Worm (Caenorhabditis elegans): ENCODE data around the gene C29F9.12.

Gene C29F9.12

DNA sequence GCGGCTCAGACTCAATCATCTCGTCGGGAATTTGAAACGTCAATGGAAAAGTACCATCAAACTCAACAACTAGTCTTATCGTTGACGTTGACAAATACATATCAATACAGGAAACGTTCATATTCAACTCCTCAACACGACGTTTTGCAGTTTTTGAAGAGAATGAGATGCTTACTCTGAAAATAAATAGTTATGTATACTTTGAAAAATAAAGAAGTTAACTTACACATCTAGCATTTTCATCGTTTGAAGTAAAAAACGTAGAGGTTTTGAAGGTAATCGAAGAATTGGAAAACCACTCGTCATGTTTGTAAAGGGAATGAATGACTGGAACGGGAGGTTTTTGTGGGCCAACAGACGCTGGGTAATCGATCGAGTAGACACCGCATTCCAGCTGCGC, 19.1 kb upstream of the C29F9.12 start, which contains the start of gene fbxb-81:
Gene fbxb-81, minus strand, starts transcription at position 314 of the 400 bp plus-strand sequence.
- TF ChIP-seq unc-62 (GFP tag; optimal IDR thresholded peaks at IDR 0.05 in 1 of 2) (peak in 1 of 2 experiments; percentile 94), unc-62 (tag; optimal IDR thresholded peaks at IDR 0.05) (no peak), ceh-62 (tag; optimal IDR thresholded peaks at IDR 0.05) (no peak)

DNA sequence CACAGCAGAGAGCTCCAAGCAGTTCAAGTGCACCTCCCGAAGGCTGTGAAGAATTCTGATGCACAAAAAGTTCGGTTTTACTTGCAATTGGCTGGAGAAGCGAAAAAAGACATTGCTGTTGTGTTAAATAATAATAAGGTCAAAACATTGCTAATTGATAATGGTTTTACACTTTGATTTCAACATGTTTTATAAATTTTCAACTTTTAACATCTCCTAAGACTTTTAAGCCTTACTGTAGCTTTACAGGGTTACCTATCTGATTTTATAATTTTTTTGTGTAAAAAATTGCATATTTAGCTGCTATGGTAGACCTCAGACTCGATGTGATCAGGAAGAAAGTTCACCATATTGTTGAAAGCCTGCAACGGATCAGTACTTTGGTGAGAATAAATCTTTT, 12.4 kb upstream of the C29F9.12 start, which contains the start of gene pals-25:
Gene pals-25, plus strand, starts transcription at position 301 of the 400 bp plus-strand sequence.
- TF ChIP-seq dve-1 (tag; optimal IDR thresholded peaks at IDR 0.05; ENCODE audit: insufficient read depth) = no peak
- no peak for TF ChIP-seq Y5F2A.4 (GFP tag; optimal IDR thresholded peaks at IDR 0.05)
- no peak for TF ChIP-seq daf-12 (tag; optimal IDR thresholded peaks at IDR 0.05)
- no peak for TF ChIP-seq D1046.2 (GFP tag; IDR thresholded peaks at IDR 0.05)
- no peak for TF ChIP-seq cey-2 (tag; optimal IDR thresholded peaks at IDR 0.05; ENCODE audit: borderline replicate concordance, insufficient read depth)
- TF ChIP-seq lin-29 (GFP tag; IDR thresholded peaks at IDR 0.05) = no peak
- no peak for TF ChIP-seq nhr-11 (tag; optimal IDR thresholded peaks at IDR 0.05)
- TF ChIP-seq zfp-3 (GFP tag; conservative IDR thresholded peaks at IDR 0.05) = no peak
- no peak for TF ChIP-seq F44E2.7 (GFP tag; IDR thresholded peaks at IDR 0.05)
- TF ChIP-seq dmd-6 (GFP tag; IDR thresholded peaks at IDR 0.05) = no peak

DNA sequence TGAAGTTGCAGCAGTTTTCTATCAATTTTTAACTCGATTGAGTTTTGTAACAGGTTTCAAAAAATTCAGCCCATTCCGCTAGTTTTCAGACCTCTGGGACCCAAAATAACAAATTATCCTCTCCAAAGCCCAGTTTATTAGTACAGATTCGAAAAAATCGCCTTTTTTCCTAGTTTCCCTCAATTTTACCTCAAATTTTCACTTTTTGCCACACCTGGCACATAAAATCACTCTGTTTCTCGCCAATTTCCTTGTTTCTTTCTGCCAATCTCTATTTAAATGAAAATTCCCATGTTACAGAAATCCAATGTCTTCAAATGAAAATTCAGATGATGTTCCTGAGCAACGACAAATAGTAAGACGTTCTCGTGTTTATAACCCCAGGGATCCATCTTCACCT, 10.3 kb upstream of the C29F9.12 start, which contains the start of gene pals-22:
Gene pals-22, plus strand, starts transcription at position 301 of the 400 bp plus-strand sequence.
- TF ChIP-seq hlh-11 (tag; optimal IDR thresholded peaks at IDR 0.05) = no peak
- TF ChIP-seq zip-11 (GFP tag; IDR thresholded peaks at IDR 0.05) = no peak
- TF ChIP-seq zfp-2 (tag; optimal IDR thresholded peaks at IDR 0.05) = no peak
- TF ChIP-seq F44E2.7 (GFP tag; IDR thresholded peaks at IDR 0.05) = no peak
- no peak for TF ChIP-seq ceh-32 (tag; optimal IDR thresholded peaks at IDR 0.05; ENCODE audit: poor library complexity)
- TF ChIP-seq sdz-12 (GFP tag; optimal IDR thresholded peaks at IDR 0.05) = no peak
- TF ChIP-seq snpc-1.2 (GFP tag; IDR thresholded peaks at IDR 0.05) = no peak
- no peak for TF ChIP-seq dve-1 (tag; optimal IDR thresholded peaks at IDR 0.05; ENCODE audit: insufficient read depth)
- no peak for TF ChIP-seq set-16 (GFP tag; IDR thresholded peaks at IDR 0.05)
- no peak for TF ChIP-seq madf-5 (GFP tag; IDR thresholded peaks at IDR 0.05)
- TF ChIP-seq lin-39 (tag; optimal IDR thresholded peaks at IDR 0.05) = no peak
- no peak for TF ChIP-seq hmg-1.1 (GFP tag; IDR thresholded peaks at IDR 0.05)
- TF ChIP-seq attf-4 (tag; optimal IDR thresholded peaks at IDR 0.05) = no peak
- TF ChIP-seq mdl-1 (tag; optimal IDR thresholded peaks at IDR 0.05) = no peak
- TF ChIP-seq egl-43 (GFP tag; IDR thresholded peaks at IDR 0.05) = no peak
- no peak for TF ChIP-seq nhr-48 (tag; optimal IDR thresholded peaks at IDR 0.05)
- no peak for TF ChIP-seq daf-8 (GFP tag; IDR thresholded peaks at IDR 0.05)
- TF ChIP-seq ama-1 (optimal IDR thresholded peaks at IDR 0.05) = no peak

DNA sequence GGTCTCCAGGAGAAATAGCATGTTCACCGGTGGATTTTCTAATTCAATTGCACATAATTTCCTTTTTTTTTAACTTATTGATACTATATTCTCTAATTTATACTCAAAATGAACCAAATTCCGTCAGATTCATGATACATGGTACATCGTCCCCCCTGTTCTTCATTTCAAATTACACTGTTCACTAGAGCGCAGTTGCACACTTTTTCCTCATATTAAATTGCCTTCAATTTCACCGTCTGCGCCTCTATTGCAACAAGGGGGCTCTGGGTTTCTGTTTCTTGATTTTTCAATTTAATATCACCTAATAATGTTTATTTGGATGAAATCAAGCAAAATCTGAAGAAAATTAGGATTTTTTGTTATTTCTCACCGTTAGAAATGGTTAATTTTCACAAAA, 9.8 kb upstream of the C29F9.12 start:
- no peak for TF ChIP-seq zip-2 (tag; optimal IDR thresholded peaks at IDR 0.05)
- TF ChIP-seq dmd-6 (GFP tag; IDR thresholded peaks at IDR 0.05) = no peak
- no peak for TF ChIP-seq vab-7 (GFP tag; IDR thresholded peaks at IDR 0.05)
- TF ChIP-seq nhr-76 (tag; optimal IDR thresholded peaks at IDR 0.05) = no peak
- TF ChIP-seq nhr-111 (GFP tag; optimal IDR thresholded peaks at IDR 0.05) = no peak
- TF ChIP-seq daf-16 (GFP tag; optimal IDR thresholded peaks at IDR 0.05) = no peak
- TF ChIP-seq daf-16 (tag; optimal IDR thresholded peaks at IDR 0.05) = peak; percentile 63
- peak; percentile 81 for TF ChIP-seq dve-1 (tag; optimal IDR thresholded peaks at IDR 0.05; ENCODE audit: insufficient read depth)
- TF ChIP-seq ces-1 (GFP tag; optimal IDR thresholded peaks at IDR 0.05) = peak; percentile 6
- TF ChIP-seq dpl-1 (GFP tag; optimal IDR thresholded peaks at IDR 0.05) = peak; percentile 50
- TF ChIP-seq nhr-6 (tag; optimal IDR thresholded peaks at IDR 0.05) = peak; percentile 55
- no peak for TF ChIP-seq ceh-32 (tag; optimal IDR thresholded peaks at IDR 0.05; ENCODE audit: poor library complexity)
- no peak for TF ChIP-seq mxl-2 (GFP tag; conservative IDR thresholded peaks at IDR 0.05)
- TF ChIP-seq D1046.2 (GFP tag; IDR thresholded peaks at IDR 0.05) = no peak
- TF ChIP-seq egl-27 (tag; optimal IDR thresholded peaks at IDR 0.05) = no peak
- peak; percentile 62 for TF ChIP-seq rbr-2 (tag; optimal IDR thresholded peaks at IDR 0.05)
- TF ChIP-seq daf-12 (tag; optimal IDR thresholded peaks at IDR 0.05) = no peak
- TF ChIP-seq zfp-3 (GFP tag; conservative IDR thresholded peaks at IDR 0.05) = no peak
- TF ChIP-seq ceh-28 (tag; optimal IDR thresholded peaks at IDR 0.05) = no peak
- no peak for TF ChIP-seq ceh-62 (tag; optimal IDR thresholded peaks at IDR 0.05)
- TF ChIP-seq set-16 (GFP tag; IDR thresholded peaks at IDR 0.05) = no peak
- no peak for TF ChIP-seq cey-2 (tag; optimal IDR thresholded peaks at IDR 0.05; ENCODE audit: borderline replicate concordance, insufficient read depth)
- TF ChIP-seq pqm-1 (tag; optimal IDR thresholded peaks at IDR 0.05) = no peak
- no peak for TF ChIP-seq daf-19 (GFP tag; conservative IDR thresholded peaks at IDR 0.05)
- no peak for TF ChIP-seq zip-11 (GFP tag; IDR thresholded peaks at IDR 0.05)
- no peak for TF ChIP-seq nhr-11 (tag; optimal IDR thresholded peaks at IDR 0.05)
- no peak for TF ChIP-seq fos-1 (tag; optimal IDR thresholded peaks at IDR 0.05)

Measured in whole organism, L4 larva.